Worm (Caenorhabditis elegans): ENCODE data around the gene T04C10.3.
A peak's percentile ranks its signal among the peaks of the same experiment; 100 is the strongest.

- peak; percentile 47; the same call in 1 of the 2 replicates for TF ChIP-seq flt-1 (GFP tag; IDR thresholded peaks at IDR 0.05)
- TF ChIP-seq klf-2 (GFP tag; conservative IDR thresholded peaks at IDR 0.05): no peak
- TF ChIP-seq tab-1 (GFP tag; IDR thresholded peaks at IDR 0.05): no peak
- 0 out of 2 replicates have a peak, but pooled peaks have one; percentile 42 for TF ChIP-seq ztf-23 (GFP tag; IDR thresholded peaks at IDR 0.05)
- TF ChIP-seq cog-1 (tag; optimal IDR thresholded peaks at IDR 0.05): peak; percentile 75
- TF ChIP-seq T22C8.4 (GFP tag; IDR thresholded peaks at IDR 0.05): no peak
Measured at ce11 chrX:14841030-14841429, 28.9 kb downstream of the T04C10.3 start.
